Worm (Caenorhabditis elegans) whole organism, L3 larva: Measurements from ENCODE around the gene D2023.6.

ENCODE experiments used
- ceh-82 ChIP-seq: fragments of 150-350 bp; optimal IDR thresholded peaks from 2 replicates; lab custom pipeline; 2014; ENCODE audit warnings: missing biosample characterization, missing genetic modification characterization
- daf-12 ChIP-seq: fragments of 150-350 bp; optimal IDR thresholded peaks from 2 replicates; lab custom pipeline; 2014; ENCODE audit warnings: missing biosample characterization, missing genetic modification reagents, missing genetic modification characterization
- elt-2 ChIP-seq: sonication (generic microtip); optimal IDR thresholded peaks from 2 replicates; lab custom pipeline; 2016; ENCODE audit warnings: missing genetic modification reagents, mild to moderate bottlenecking, missing genetic modification characterization, missing compliant biosample characterization
- fkh-10 ChIP-seq: sonication (generic microtip); optimal IDR thresholded peaks from 2 replicates; lab custom pipeline; 2017; ENCODE audit warnings: missing biosample characterization, missing genetic modification reagents, missing genetic modification characterization
- lsy-12 ChIP-seq: sonication (generic microtip); optimal IDR thresholded peaks from 2 replicates; lab custom pipeline; 2016; ENCODE audit warnings: mild to moderate bottlenecking, missing genetic modification characterization, missing compliant biosample characterization
- mdl-1 ChIP-seq: fragments of 150-350 bp; optimal IDR thresholded peaks from 2 replicates; lab custom pipeline; 2014; ENCODE audit warnings: missing biosample characterization, missing genetic modification characterization
- nhr-12 ChIP-seq: fragments of 150-350 bp; optimal IDR thresholded peaks from 2 replicates; lab custom pipeline; 2014; ENCODE audit warnings: missing biosample characterization, missing genetic modification characterization
- nhr-28 ChIP-seq: fragments of 150-350 bp; optimal IDR thresholded peaks from 2 replicates; lab custom pipeline; 2014; ENCODE audit warnings: missing biosample characterization, missing genetic modification characterization
- snpc-4 ChIP-seq: fragments of 150-350 bp; optimal IDR thresholded peaks from 2 replicates; lab custom pipeline; 2014; ENCODE audit warnings: missing biosample characterization, missing genetic modification characterization
- ztf-11 ChIP-seq: fragments of 150-350 bp; optimal IDR thresholded peaks from 2 replicates; lab custom pipeline; 2014; ENCODE audit warnings: missing biosample characterization, missing genetic modification characterization

- TF ChIP-seq snpc-4 (tag; lab: Kevin White, UChicago): no peak
- TF ChIP-seq fkh-10 (GFP tag; lab: Kevin White, UChicago): no peak
- TF ChIP-seq mdl-1 (tag; lab: Kevin White, UChicago): no peak
- no peak for TF ChIP-seq elt-2 (tag; lab: Kevin White, UChicago)
- no peak for TF ChIP-seq ztf-11
- no peak for TF ChIP-seq ceh-82 (tag; lab: Kevin White, UChicago)
- TF ChIP-seq daf-12 (tag; lab: Kevin White, UChicago): no peak
- TF ChIP-seq lsy-12 (tag; lab: Kevin White, UChicago): no peak
- no peak for TF ChIP-seq nhr-28 (tag; lab: Kevin White, UChicago)
- no peak for TF ChIP-seq nhr-12 (tag; lab: Kevin White, UChicago)
Measured at ce11 chrV:11858299-11858698, 31.1 kb downstream of the D2023.6 start.
